Fruit fly (Drosophila melanogaster): ENCODE results near the gene CG34367.

The CG34367 gene

dm6 chr2L:10344029-10344606 is 9.6 kb downstream of the CG34367 start, which contains the start of gene Frmd5:
Frmd5 (plus strand) TSS chr2L:10344442.
- TF ChIP-seq Ets65A (GFP tag) (no peak), NC2α (GFP tag; optimal IDR thresholded peaks at IDR 0.05) (no peak), Opbp (GFP tag; IDR thresholded peaks at IDR 0.05; ENCODE audit: partially characterized antibody) (peak; percentile 67; the same call in 2 of the 3 replicates), CG8478 (optimal IDR thresholded peaks at IDR 0.05) (no peak), CG17385 (GFP tag; optimal IDR thresholded peaks at IDR 0.05) (no peak), wek (GFP tag; optimal IDR thresholded peaks at IDR 0.05) (peak; percentile 91), BEAF-32 (GFP tag; optimal IDR thresholded peaks at IDR 0.05) (peak; percentile 21), dpn (GFP tag; optimal IDR thresholded peaks at IDR 0.05) (no peak), org-1 (GFP tag; optimal IDR thresholded peaks at IDR 0.05) (no peak), CG14860 (GFP tag; IDR thresholded peaks at IDR 0.05; ENCODE audit: partially characterized antibody) (peak; percentile 65), Awh (GFP tag; IDR thresholded peaks at IDR 0.05) (no peak), CG15514 (GFP tag; optimal IDR thresholded peaks at IDR 0.05) (peak; percentile 74), otp (GFP tag; IDR thresholded peaks at IDR 0.05) (no peak), zen2 (GFP tag; IDR thresholded peaks at IDR 0.05; ENCODE audit: partially characterized antibody) (0 out of 3 replicates have a peak, but pooled peaks have one; percentile 28), CG1602 (GFP tag; optimal IDR thresholded peaks at IDR 0.05) (no peak), CG4707 (GFP tag; optimal IDR thresholded peaks at IDR 0.05) (no peak), Bgb (GFP tag; IDR thresholded peaks at IDR 0.05; ENCODE audit: partially characterized antibody) (0 out of 2 replicates have a peak, but pooled peaks have one; percentile 7), bcd (GFP tag; optimal IDR thresholded peaks at IDR 0.05) (no peak), jing (GFP tag; optimal IDR thresholded peaks at IDR 0.05) (no peak), Ets97D (GFP tag; optimal IDR thresholded peaks at IDR 0.05) (no peak), HLH4C (GFP tag; IDR thresholded peaks at IDR 0.05; ENCODE audit: partially characterized antibody) (peak; percentile 62), jigr1 (GFP tag; IDR thresholded peaks at IDR 0.05) (no peak), CG32767 (GFP tag; IDR thresholded peaks at IDR 0.05) (no peak), NfI (GFP tag; optimal IDR thresholded peaks at IDR 0.05) (no peak), schlank (tag; optimal IDR thresholded peaks at IDR 0.05) (no peak), CG14014 (GFP tag; IDR thresholded peaks at IDR 0.05) (no peak), CG16813 (GFP tag; IDR thresholded peaks at IDR 0.05; ENCODE audit: partially characterized antibody) (peak; percentile 63; the same call in 1 of the 3 replicates), sna (GFP tag; IDR thresholded peaks at IDR 0.05; ENCODE audit: partially characterized antibody) (peak; percentile 44; the same call in 1 of the 2 replicates), seq (GFP tag; IDR thresholded peaks at IDR 0.05) (peak; percentile 11; the same call in 1 of the 2 replicates), CG15696 (tag; optimal IDR thresholded peaks at IDR 0.05) (no peak), odd (GFP tag; optimal IDR thresholded peaks at IDR 0.05) (no peak), pzg (GFP tag; optimal IDR thresholded peaks at IDR 0.05) (peak; percentile 22), pnt (GFP tag; optimal IDR thresholded peaks at IDR 0.05) (no peak), CG9817 (tag; optimal IDR thresholded peaks at IDR 0.05) (no peak), CG1603 (tag; optimal IDR thresholded peaks at IDR 0.05) (peak; percentile 5), Neu2 (GFP tag; optimal IDR thresholded peaks at IDR 0.05; ENCODE audit: borderline replicate concordance) (peak; percentile 62), nerfin-2 (GFP tag; IDR thresholded peaks at IDR 0.05; ENCODE audit: partially characterized antibody) (peak; percentile 50; the same call in 1 of the 2 replicates), Scr (GFP tag; IDR thresholded peaks at IDR 0.05; ENCODE audit: partially characterized antibody) (peak; percentile 54), CG4328 (GFP tag; optimal IDR thresholded peaks at IDR 0.05) (no peak), ato (GFP tag; IDR thresholded peaks at IDR 0.05; ENCODE audit: partially characterized antibody) (0 out of 2 replicates have a peak, but pooled peaks have one; percentile 29), YL-1 (GFP tag; optimal IDR thresholded peaks at IDR 0.05) (no peak), bbx (GFP tag; IDR thresholded peaks at IDR 0.05; ENCODE audit: partially characterized antibody) (peak; percentile 37; the same call in 1 of the 2 replicates), CG12942 (GFP tag; optimal IDR thresholded peaks at IDR 0.05) (no peak), MESR4 (GFP tag; optimal IDR thresholded peaks at IDR 0.05) (peak; percentile 6), sens (GFP tag) (no peak), Med (GFP tag) (peak; percentile 23), CG6791 (GFP tag; IDR thresholded peaks at IDR 0.05; ENCODE audit: partially characterized antibody) (peak; percentile 55; the same call in 2 of the 3 replicates), Lhr (GFP tag; optimal IDR thresholded peaks at IDR 0.05) (no peak)

All from whole organism, embryonic.